Fruit fly (Drosophila melanogaster) whole organism, adult: ENCODE results near the gene CG8833.

Source experiments
- CG11617 ChIP-seq: fragments of 200-800 bp; sonication (Bioruptor generic); optimal IDR thresholded peaks from 2 replicates; lab custom pipeline; 2017; ENCODE audit warnings: mild to moderate bottlenecking, missing biosample characterization, missing genetic modification reagents, missing genetic modification characterization
- CG12768 ChIP-seq: fragments of 200-800 bp; sonication (Bioruptor generic); optimal IDR thresholded peaks from 2 replicates; lab custom pipeline; 2017; ENCODE audit warnings: missing biosample characterization, missing genetic modification characterization, mild to moderate bottlenecking, moderate library complexity, missing genetic modification reagents
- CG14711 ChIP-seq: fragments of 200-800 bp; sonication (Bioruptor generic); optimal IDR thresholded peaks from 2 replicates; lab custom pipeline; 2018; ENCODE audit warnings: missing biosample characterization, mild to moderate bottlenecking, missing genetic modification characterization, moderate library complexity
- CG1620 ChIP-seq: fragments of 200-800 bp; sonication (Bioruptor generic); optimal IDR thresholded peaks from 2 replicates; lab custom pipeline; 2016; ENCODE audit warnings: missing biosample characterization, missing genetic modification characterization
- CG33017 ChIP-seq: fragments of 200-800 bp; sonication (Bioruptor generic); optimal IDR thresholded peaks from 2 replicates; lab custom pipeline; 2018; ENCODE audit warnings: missing biosample characterization, mild to moderate bottlenecking, missing genetic modification characterization, moderate library complexity
- CG5204 ChIP-seq: fragments of 200-800 bp; sonication (Bioruptor generic); optimal IDR thresholded peaks from 2 replicates; lab custom pipeline; 2016; ENCODE audit warnings: missing biosample characterization, missing genetic modification characterization
- CG7045 ChIP-seq: fragments of 200-800 bp; sonication (Bioruptor generic); optimal IDR thresholded peaks from 2 replicates; lab custom pipeline; 2017; ENCODE audit warnings: missing biosample characterization, mild to moderate bottlenecking, missing genetic modification characterization
- CG7101 ChIP-seq: fragments of 200-800 bp; sonication (Bioruptor generic); optimal IDR thresholded peaks from 2 replicates; lab custom pipeline; 2018; ENCODE audit warnings: missing biosample characterization, mild to moderate bottlenecking, missing genetic modification characterization, moderate library complexity
- Clk ChIP-seq: fragments of 200-800 bp; sonication (Bioruptor generic); optimal IDR thresholded peaks from 2 replicates; lab custom pipeline; 2017; ENCODE audit warnings: missing biosample characterization, missing genetic modification characterization
- Crg-1 ChIP-seq: fragments of 200-800 bp; sonication (Bioruptor generic); optimal IDR thresholded peaks from 2 replicates; lab custom pipeline; 2016; ENCODE audit warnings: missing biosample characterization, missing genetic modification characterization
- Hr96 ChIP-seq: fragments of 200-800 bp; sonication (Bioruptor generic); optimal IDR thresholded peaks from 2 replicates; lab custom pipeline; 2016; ENCODE audit warnings: missing biosample characterization, missing genetic modification characterization
- Mnt ChIP-seq: fragments of 200-800 bp; sonication (Bioruptor generic); optimal IDR thresholded peaks from 2 replicates; lab custom pipeline; 2016; ENCODE audit warnings: missing biosample characterization, mild to moderate bottlenecking, missing genetic modification characterization
- bab1 ChIP-seq: fragments of 200-800 bp; sonication (Bioruptor generic); optimal IDR thresholded peaks from 3 replicates; lab custom pipeline; 2019; ENCODE audit warnings: missing biosample characterization, mild to moderate bottlenecking, missing genetic modification characterization, moderate library complexity
- cic ChIP-seq: fragments of 200-800 bp; sonication (Bioruptor generic); optimal IDR thresholded peaks from 2 replicates; lab custom pipeline; 2017; ENCODE audit warnings: missing biosample characterization, mild to moderate bottlenecking, missing genetic modification characterization, moderate library complexity
- cnc ChIP-seq, 2 experiments: fragments of >200 bp; optimal IDR thresholded peaks; 2 replicates each; lab custom pipeline; 2017
- kay ChIP-seq: fragments of 200-800 bp; sonication (Bioruptor generic); peaks from one replicate; lab custom pipeline; 2016; ENCODE audit warnings: missing biosample characterization, missing genetic modification characterization, borderline replicate concordance
- ovo ChIP-seq: fragments of 200-800 bp; sonication (Bioruptor generic); optimal IDR thresholded peaks from 2 replicates; lab custom pipeline; 2016; ENCODE audit warnings: missing biosample characterization, missing genetic modification characterization
- pad ChIP-seq: fragments of 200-800 bp; sonication (Bioruptor generic); optimal IDR thresholded peaks from 3 replicates; lab custom pipeline; 2017; ENCODE audit warnings: missing biosample characterization, missing genetic modification characterization, mild to moderate bottlenecking, moderate library complexity, missing genetic modification reagents
- tj ChIP-seq: fragments of 200-800 bp; sonication (Bioruptor generic); optimal IDR thresholded peaks from 3 replicates; lab custom pipeline; 2017; ENCODE audit warnings: missing biosample characterization, mild to moderate bottlenecking, missing genetic modification characterization, moderate library complexity
- toe ChIP-seq: fragments of 200-800 bp; sonication (Bioruptor generic); optimal IDR thresholded peaks from 2 replicates; lab custom pipeline; 2016; ENCODE audit warnings: missing biosample characterization, missing genetic modification characterization

CG8833 gene

DNA sequence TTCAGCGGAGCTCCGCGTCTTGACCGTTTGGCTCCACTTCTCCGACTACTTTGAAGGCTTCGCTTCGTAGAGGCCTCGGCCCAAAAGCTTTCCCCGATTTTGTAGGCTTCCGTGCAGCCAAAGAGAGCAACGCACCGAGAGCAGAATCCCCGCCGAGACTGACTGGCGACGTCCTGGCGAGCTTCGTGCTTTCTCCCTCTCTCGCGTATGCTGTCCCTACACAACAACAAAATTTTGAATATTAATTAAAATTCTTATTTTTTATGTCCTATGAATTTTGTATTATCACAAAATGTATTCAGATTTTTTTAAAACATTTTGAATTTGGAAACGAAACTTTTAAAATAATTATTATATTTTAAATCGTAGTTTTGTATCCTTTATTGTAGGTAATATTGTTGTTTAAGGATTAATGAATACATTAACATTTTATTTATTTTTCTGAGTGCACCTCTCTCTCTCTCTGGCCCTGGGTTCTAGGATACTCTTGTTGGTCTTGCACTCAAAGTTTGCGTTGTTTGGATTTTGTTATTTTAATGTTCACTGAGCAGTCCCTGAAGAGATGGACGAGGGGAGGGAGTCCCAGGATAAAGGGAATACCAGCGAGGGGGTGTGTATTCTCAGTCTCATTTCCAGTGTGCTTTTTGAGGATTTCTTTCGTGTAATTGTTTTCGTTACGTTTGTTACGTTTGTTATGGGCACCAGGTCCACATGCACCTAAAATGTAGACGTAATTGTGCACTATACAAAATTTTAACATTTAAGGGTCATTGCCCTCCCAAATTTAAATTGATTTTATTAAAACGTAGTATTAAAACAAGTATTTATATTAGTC lies 25.4 kb downstream of the CG8833 start, which contains the start of gene dysc:
Gene dysc, minus strand, starts transcription at position 51 of the 835 bp plus-strand sequence.
- no peak for TF ChIP-seq CG1620 (GFP tag; lab: Kevin White, UChicago)
- TF ChIP-seq CG5204 (GFP tag; lab: Kevin White, UChicago), result peak; percentile 13
- TF ChIP-seq cic (GFP tag; lab: Kevin White, UChicago), result no peak
- peak; percentile 10 for TF ChIP-seq CG11617 (GFP tag; lab: Kevin White, UChicago)
- peak; percentile 65 for TF ChIP-seq CG7101 (tag; lab: Kevin White, UChicago)
- peak; percentile 75 for TF ChIP-seq CG33017 (tag; lab: Kevin White, UChicago)
- TF ChIP-seq Hr96 (GFP tag; lab: Kevin White, UChicago), result peak; percentile 9
- no peak for TF ChIP-seq pad
- TF ChIP-seq CG7045 (GFP tag; lab: Kevin White, UChicago), result peak; percentile 33
- TF ChIP-seq Mnt (GFP tag; lab: Kevin White, UChicago), result no peak
- no peak for TF ChIP-seq ovo (GFP tag; lab: Kevin White, UChicago)
- TF ChIP-seq CG14711 (tag; lab: Kevin White, UChicago), result peak; percentile 16
- TF ChIP-seq tj (GFP tag; lab: Kevin White, UChicago), result no peak
- no peak for TF ChIP-seq kay (GFP tag; lab: Kevin White, UChicago)
- TF ChIP-seq Clk, result no peak
- TF ChIP-seq Crg-1, result no peak
- no peak for TF ChIP-seq cnc (optimal IDR thresholded peaks at IDR 0.05; lab: Kevin White, UChicago)
- peak; percentile 24 for TF ChIP-seq toe (GFP tag; lab: Kevin White, UChicago)
- TF ChIP-seq CG12768 (GFP tag; lab: Kevin White, UChicago), result peak; percentile 37

dm6 chr3L:13900635-13901034 lies 28.2 kb downstream of the CG8833 start:
- TF ChIP-seq bab1 (peak; percentile 30), ovo (GFP tag; lab: Kevin White, UChicago) (no peak), kay (GFP tag; lab: Kevin White, UChicago) (no peak), CG7101 (tag; lab: Kevin White, UChicago) (no peak)

- no peak for TF ChIP-seq cnc (optimal IDR thresholded peaks at IDR 0.05; lab: Kevin White, UChicago)
- TF ChIP-seq kay (GFP tag; lab: Kevin White, UChicago), result no peak
- no peak for TF ChIP-seq pad
- no peak for TF ChIP-seq CG5204 (GFP tag; lab: Kevin White, UChicago)
- no peak for TF ChIP-seq Clk
- TF ChIP-seq CG7101 (tag; lab: Kevin White, UChicago), result no peak
- no peak for TF ChIP-seq CG11617 (GFP tag; lab: Kevin White, UChicago)
- no peak for TF ChIP-seq CG7045 (GFP tag; lab: Kevin White, UChicago)
- no peak for TF ChIP-seq Crg-1
- TF ChIP-seq tj (GFP tag; lab: Kevin White, UChicago), result no peak
Measured at dm6 chr3L:13887092-13887491, 41.7 kb downstream of the CG8833 start.

- TF ChIP-seq CG12768 (GFP tag; lab: Kevin White, UChicago), result no peak
- no peak for TF ChIP-seq CG14711 (tag; lab: Kevin White, UChicago)
- no peak for TF ChIP-seq CG33017 (tag; lab: Kevin White, UChicago)
- no peak for TF ChIP-seq CG5204 (GFP tag; lab: Kevin White, UChicago)
- no peak for TF ChIP-seq Mnt (GFP tag; lab: Kevin White, UChicago)
- TF ChIP-seq cic (GFP tag; lab: Kevin White, UChicago), result no peak
- TF ChIP-seq toe (GFP tag; lab: Kevin White, UChicago), result no peak
- no peak for TF ChIP-seq cnc (optimal IDR thresholded peaks at IDR 0.05; lab: Kevin White, UChicago)
- TF ChIP-seq CG1620 (GFP tag; lab: Kevin White, UChicago), result no peak
- TF ChIP-seq pad, result no peak
- TF ChIP-seq tj (GFP tag; lab: Kevin White, UChicago), result no peak
- no peak for TF ChIP-seq Clk
Measured at dm6 chr3L:13884460-13885056, 44.2 kb downstream of the CG8833 start.

DNA sequence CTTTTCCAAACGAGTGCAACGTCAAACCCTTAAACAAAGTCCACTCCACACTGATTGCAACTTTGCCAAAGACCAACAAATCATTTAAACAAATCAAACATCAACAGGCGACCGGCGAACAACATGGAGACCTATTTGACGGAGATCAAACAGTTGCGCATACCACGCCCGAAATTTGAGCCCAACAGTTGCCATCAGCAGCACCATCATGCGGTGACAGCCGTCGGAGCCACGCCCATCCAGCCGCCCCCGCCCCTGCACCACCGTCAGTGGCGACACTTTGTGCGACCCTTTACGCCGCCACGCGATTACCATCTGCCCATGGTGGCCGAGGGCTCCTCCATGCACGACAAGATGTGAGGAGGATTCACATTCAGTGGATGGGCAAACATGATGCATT lies 46.3 kb downstream of the CG8833 start:
- TF ChIP-seq Clk (no peak), bab1 (no peak), toe (GFP tag; lab: Kevin White, UChicago) (no peak), CG5204 (GFP tag; lab: Kevin White, UChicago) (no peak), Crg-1 (no peak), CG11617 (GFP tag; lab: Kevin White, UChicago) (no peak), CG1620 (GFP tag; lab: Kevin White, UChicago) (no peak), CG14711 (tag; lab: Kevin White, UChicago) (no peak), cic (GFP tag; lab: Kevin White, UChicago) (no peak)

- TF ChIP-seq cic (GFP tag; lab: Kevin White, UChicago) (no peak), Mnt (GFP tag; lab: Kevin White, UChicago) (no peak), CG7101 (tag; lab: Kevin White, UChicago) (no peak), Clk (no peak), cnc (optimal IDR thresholded peaks at IDR 0.05; lab: Kevin White, UChicago) (no peak), Crg-1 (no peak), CG33017 (tag; lab: Kevin White, UChicago) (no peak), tj (GFP tag; lab: Kevin White, UChicago) (no peak), CG11617 (GFP tag; lab: Kevin White, UChicago) (no peak), bab1 (no peak), CG7045 (GFP tag; lab: Kevin White, UChicago) (no peak), CG12768 (GFP tag; lab: Kevin White, UChicago) (no peak)
Measured at dm6 chr3L:13881555-13881954, 47.2 kb downstream of the CG8833 start.
